Fruit fly (Drosophila melanogaster) whole organism: ENCODE results near the gene CG9427.

Experiments used
- CG8478 ChIP-seq: fragments of >200 bp; optimal IDR thresholded peaks from 2 replicates; lab custom pipeline; 2018; ENCODE audit warnings: inconsistent platforms
- Dll ChIP-seq: fragments of >200 bp; optimal IDR thresholded peaks from 2 replicates; lab custom pipeline; 2017
- EcR ChIP-seq, 2 experiments: fragments of >200 bp; optimal IDR thresholded peaks; 2 replicates each; lab custom pipeline; 2017; ENCODE audit warnings: missing biosample characterization in 2 of 2, missing genetic modification characterization in 2 of 2, missing genetic modification reagents in 2 of 2
- pan ChIP-seq: fragments of >200 bp; optimal IDR thresholded peaks from 2 replicates; lab custom pipeline; 2017
- psq ChIP-seq: fragments of >200 bp; optimal IDR thresholded peaks from 2 replicates; lab custom pipeline; 2017
- usp ChIP-seq: fragments of >200 bp; optimal IDR thresholded peaks from 2 replicates; lab custom pipeline; 2017; ENCODE audit warnings: missing biosample characterization, missing genetic modification characterization, mixed read lengths

CG9427 gene

DNA sequence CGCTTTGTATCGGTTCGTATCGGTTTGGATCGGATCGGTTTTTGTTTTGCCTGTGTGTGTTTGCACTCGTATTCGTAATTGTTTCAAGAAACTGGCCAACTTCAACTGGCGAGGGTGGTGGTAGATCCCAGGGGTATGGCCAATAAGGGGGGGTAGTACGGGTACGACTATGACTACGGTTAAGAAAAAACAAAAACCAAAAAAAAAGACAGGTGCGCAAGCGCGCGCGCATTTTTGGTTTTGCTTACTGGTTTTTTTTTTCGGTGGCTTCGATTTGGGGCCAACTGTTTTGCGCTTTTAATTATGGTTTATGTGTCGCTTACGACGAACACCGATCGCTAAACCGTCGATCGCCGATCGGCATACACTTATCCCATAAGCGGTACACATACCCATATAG, 31.9 kb downstream of the CG9427 start:
- TF ChIP-seq EcR (GFP tag; optimal IDR thresholded peaks at IDR 0.05; lab: Kevin White, UChicago) (no peak), pan (lab: Kevin White, UChicago) (no peak), usp (GFP tag; lab: Kevin White, UChicago) (no peak), psq (lab: Kevin White, UChicago) (no peak), Dll (lab: Kevin White, UChicago) (no peak), CG8478 (lab: Kevin White, UChicago) (no peak)

DNA sequence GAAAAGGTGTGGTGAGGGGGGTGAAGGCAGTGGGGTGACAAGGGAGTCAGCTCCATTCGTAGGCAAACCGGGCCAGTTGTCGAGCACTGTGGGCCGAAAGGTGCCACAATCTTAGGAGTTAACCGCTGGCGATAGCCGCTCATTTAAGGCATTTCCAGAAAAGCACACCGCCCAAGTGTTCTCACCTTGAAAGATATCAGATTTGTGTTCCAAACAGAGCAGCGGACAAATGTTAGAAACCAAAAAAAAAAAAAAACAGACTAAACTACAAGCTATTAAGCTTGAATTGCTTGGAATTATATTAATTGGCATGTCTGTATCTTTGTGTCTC, 32.5 kb downstream of the CG9427 start:
- TF ChIP-seq CG8478 (lab: Kevin White, UChicago) = no peak
- no peak for TF ChIP-seq Dll (lab: Kevin White, UChicago)
- TF ChIP-seq usp (GFP tag; lab: Kevin White, UChicago) = no peak
- TF ChIP-seq EcR (GFP tag; optimal IDR thresholded peaks at IDR 0.05; lab: Kevin White, UChicago) = no peak

DNA sequence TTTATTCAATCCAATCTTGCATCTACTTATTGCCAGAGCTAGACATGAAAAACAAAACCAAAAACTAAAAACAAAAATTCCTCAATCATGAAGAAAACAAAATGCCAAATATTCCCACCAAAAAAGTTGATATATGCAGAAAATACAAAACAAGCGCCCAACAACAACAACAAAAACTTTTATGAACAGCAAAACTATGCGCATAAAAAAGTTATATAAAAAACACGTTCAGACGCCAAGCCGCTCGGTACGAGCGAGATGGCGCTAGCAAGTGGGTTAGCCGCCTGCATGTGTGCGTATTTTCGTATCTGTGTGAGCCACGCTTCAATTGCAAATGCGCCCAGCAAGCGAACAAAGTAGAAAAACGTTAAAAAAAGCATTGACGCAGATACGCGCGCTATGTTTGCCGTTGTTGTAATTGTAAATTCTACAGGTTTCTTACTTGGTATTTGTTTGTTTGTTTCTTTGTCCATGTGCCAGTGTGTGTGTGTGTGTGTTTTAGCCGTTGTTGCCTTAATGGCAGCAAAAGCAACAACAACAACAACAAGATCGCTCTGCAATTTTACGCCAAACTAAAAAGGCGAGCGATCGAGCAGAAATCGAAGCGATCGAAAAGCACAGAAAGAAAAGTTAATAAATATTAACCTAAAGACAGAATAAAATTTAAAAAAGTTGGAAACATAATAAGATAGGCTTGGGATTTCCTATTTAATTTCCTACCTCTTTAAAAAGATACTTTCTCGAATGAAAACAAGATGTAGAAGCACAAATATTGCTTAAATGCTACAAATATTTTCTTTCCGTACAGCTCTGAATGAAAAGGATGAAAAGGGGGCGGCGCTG, 33.1 kb downstream of the CG9427 start:
- no peak for TF ChIP-seq EcR (GFP tag; optimal IDR thresholded peaks at IDR 0.05; lab: Kevin White, UChicago)
- no peak for TF ChIP-seq psq (lab: Kevin White, UChicago)
- TF ChIP-seq CG8478 (lab: Kevin White, UChicago) = no peak
- no peak for TF ChIP-seq Dll (lab: Kevin White, UChicago)
- no peak for TF ChIP-seq usp (GFP tag; lab: Kevin White, UChicago)
- TF ChIP-seq pan (lab: Kevin White, UChicago) = no peak

DNA sequence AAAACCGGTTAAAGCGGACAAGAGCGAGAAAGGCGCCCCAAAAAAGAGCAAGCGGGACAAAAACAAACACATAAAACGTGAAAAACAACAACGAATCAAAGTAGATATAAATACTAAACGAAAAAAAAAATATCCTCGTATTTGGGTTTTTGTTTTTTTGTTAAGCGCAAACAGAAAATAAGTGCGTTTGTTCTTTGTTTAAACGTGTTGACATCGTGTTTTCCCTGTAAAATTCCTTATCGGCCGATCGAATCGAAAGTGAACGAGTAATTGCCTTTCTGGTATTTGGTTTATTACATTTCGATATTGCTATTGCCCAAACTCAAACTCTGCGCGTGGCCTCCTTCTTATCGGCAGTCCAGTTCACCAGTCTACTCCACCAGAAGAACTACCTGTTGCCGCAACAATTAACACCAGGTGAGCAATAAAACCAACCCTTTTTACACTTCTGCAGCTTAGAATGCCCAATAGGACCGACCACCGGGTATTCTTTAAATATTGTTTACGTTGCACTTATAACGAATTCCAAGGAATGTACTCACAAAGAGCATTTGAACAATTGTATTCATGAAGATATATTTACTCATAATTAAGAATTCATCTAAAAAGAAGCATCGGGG, 34.9 kb downstream of the CG9427 start:
- TF ChIP-seq psq (lab: Kevin White, UChicago) = no peak
- no peak for TF ChIP-seq CG8478 (lab: Kevin White, UChicago)
- TF ChIP-seq pan (lab: Kevin White, UChicago) = no peak
- no peak for TF ChIP-seq Dll (lab: Kevin White, UChicago)
- TF ChIP-seq usp (GFP tag; lab: Kevin White, UChicago) = no peak

DNA sequence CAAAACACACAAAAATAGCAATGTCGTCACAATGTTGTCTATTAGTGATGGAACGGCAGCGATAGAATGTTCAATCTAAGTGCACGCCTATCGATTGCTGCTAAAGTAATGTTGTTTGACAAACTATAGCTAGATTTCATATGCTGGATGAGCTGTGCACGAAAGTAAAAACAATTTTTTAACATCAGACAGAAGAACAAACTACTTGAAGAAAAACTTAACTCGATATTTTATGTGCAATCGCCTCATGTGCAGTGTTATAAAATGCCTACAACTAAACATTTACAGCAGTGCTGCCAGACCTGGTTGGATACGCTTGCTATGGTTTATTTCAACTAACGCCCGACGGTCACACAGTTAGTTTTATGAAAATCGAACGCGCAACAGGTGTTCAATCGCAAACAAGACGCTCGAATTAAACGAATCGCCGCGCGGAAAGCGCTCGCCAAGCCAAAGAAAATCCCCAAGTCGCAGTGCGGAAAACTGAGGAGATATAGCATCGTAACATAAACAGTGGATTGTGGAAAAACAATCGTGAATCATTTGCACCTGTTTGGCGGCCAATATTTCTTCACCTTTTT, 35.7 kb downstream of the CG9427 start, which contains the start of the genes bocks and CG8312:
TSS of gene bocks (minus strand) at position 51 of the 581 bp plus-strand sequence.
TSS of gene CG8312 (plus strand) at position 358 of the 581 bp plus-strand sequence.
- no peak for TF ChIP-seq CG8478 (lab: Kevin White, UChicago)
- no peak for TF ChIP-seq pan (lab: Kevin White, UChicago)

DNA sequence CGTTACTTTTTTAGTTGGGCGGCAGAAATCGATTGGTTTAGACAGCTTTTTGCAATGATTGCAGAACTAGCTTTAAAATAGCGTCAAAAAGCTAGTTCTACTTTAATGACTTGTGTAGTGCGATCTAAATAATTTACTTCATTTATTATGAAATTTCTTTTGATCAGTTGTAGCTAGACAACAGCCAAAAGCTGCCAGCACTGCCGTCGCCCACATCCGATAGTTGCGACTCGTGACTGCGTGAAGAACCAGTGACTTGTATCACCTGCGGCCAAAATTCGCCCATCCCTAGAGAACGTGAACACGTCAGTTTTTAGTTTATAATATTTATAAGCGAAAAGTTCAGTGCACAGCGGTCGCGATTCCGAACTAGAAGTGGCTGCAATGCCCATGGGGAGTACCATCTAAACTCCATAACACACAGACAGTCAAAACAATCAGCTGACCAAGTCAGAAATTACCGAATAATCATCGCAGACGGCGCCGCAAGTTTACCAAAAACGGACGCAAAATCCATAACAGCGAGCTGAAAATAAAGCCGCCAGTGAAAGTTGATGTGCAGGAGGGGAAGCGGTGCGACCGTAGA, 40.0 kb downstream of the CG9427 start, which contains the start of gene P58IPK:
TSS of gene P58IPK (plus strand) at position 280 of the 586 bp plus-strand sequence.
- TF ChIP-seq usp (GFP tag; lab: Kevin White, UChicago) = no peak
- no peak for TF ChIP-seq Dll (lab: Kevin White, UChicago)
- no peak for TF ChIP-seq EcR (GFP tag; optimal IDR thresholded peaks at IDR 0.05; lab: Kevin White, UChicago)
- no peak for TF ChIP-seq pan (lab: Kevin White, UChicago)
- no peak for TF ChIP-seq psq (lab: Kevin White, UChicago)
- TF ChIP-seq CG8478 (lab: Kevin White, UChicago) = no peak

DNA sequence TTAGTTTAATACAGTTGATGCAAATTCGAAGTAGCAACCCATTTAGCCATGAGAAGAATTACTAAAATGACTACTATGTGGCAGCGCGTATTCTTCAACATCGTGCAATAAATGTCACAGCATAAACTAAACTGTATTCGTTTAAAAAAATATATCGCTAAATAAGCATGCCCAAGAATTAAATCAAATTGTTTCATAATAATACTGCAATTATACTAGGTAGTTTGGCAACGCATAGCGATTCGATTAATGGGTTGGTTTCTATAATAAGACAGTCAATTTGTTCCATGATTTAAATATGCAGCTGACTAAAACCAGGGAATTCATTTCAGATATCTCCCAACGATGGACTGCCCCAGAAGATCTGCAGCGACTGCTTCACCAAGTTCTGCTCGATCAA, 43.6 kb downstream of the CG9427 start, which contains the start of gene CG33654:
TSS of gene CG33654 (minus strand) at position 101 of the 400 bp plus-strand sequence.
- TF ChIP-seq Dll (lab: Kevin White, UChicago) (no peak), psq (lab: Kevin White, UChicago) (no peak), pan (lab: Kevin White, UChicago) (no peak), usp (GFP tag; lab: Kevin White, UChicago) (no peak), EcR (GFP tag; optimal IDR thresholded peaks at IDR 0.05; lab: Kevin White, UChicago) (no peak), CG8478 (lab: Kevin White, UChicago) (no peak)

DNA sequence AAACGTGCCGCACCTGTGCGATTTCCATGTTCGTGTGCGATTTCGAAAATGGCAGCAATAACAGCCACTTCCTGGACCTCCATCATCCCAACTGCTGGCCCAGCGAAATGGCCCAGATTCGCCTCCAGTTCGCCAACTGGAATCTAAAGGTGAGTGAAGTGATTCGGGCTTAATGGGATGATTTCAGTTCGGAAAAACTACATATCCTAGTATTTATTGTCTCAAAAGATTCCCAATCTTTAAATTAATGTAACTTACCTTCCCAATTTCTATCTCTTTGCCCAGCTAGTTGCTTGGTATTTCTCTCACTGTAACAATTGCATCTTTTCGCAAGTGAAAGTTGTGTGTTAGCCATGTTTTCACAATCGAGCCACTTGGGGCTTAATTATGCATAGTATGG, 44.8 kb downstream of the CG9427 start:
- TF ChIP-seq psq (lab: Kevin White, UChicago) = no peak
- TF ChIP-seq EcR (GFP tag; optimal IDR thresholded peaks at IDR 0.05; lab: Kevin White, UChicago) = no peak

DNA sequence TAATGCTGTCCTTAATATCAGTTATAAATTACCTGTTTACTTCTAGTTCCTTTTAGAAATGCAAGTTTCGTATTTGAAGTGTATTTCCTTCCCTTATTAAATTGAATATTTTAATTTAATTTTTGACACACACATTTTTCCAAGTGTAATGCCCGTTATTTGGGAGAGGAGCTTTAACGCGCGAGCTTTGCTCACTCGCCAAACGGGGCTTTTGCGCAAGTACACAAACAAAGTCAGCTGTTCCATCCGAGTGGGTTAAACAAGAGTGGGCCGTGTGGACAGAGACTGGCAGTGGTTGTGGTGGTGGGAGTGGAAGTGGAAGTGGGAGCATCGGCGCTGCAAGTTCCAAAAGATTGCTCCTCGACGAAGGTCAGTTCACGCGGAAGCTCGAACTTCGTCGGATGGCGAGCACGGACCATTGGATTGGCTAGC, 45.6 kb downstream of the CG9427 start, which contains the start of gene CG8301:
TSS of gene CG8301 (plus strand) at position 218 of the 432 bp plus-strand sequence.
- no peak for TF ChIP-seq CG8478 (lab: Kevin White, UChicago)
- no peak for TF ChIP-seq Dll (lab: Kevin White, UChicago)
- TF ChIP-seq pan (lab: Kevin White, UChicago) = no peak
- TF ChIP-seq psq (lab: Kevin White, UChicago) = no peak
- TF ChIP-seq EcR (GFP tag; optimal IDR thresholded peaks at IDR 0.05; lab: Kevin White, UChicago) = no peak
- no peak for TF ChIP-seq usp (GFP tag; lab: Kevin White, UChicago)

DNA sequence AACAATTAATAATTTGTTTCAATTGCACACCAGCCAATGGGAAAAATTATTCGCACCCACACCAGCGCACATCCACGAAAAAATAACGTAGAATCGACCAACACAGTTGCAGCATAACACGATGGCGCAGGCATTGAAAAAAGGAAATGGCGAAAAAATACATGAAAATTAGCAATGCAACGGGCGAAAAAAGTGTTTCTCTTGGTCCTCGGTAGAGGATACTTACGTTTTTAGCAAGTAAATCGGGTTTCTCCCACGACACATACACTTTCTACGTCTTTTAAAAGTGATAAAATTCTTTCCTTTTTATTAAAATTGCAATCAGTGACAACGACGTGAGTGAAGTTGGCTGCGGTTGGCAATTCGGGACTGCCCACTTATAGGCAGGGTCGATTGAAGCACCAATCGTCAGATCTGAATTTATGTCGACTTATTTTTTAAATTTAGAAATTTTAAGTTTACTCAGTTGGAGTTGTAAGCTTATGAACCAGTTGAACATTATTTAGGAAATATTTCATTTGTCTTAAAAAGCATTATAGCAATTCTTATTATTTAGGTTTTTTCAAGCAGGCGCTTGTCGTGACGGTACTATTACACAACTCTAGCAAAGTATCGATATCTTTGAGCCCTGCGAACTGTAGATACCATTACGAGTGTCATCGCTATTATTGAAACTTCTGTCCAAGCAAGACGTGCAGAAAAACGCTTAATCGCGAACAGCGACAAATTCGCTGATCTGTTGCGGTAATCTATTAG, 49.2 kb downstream of the CG9427 start, which contains the start of the genes Kap-alpha3 and Son:
TSS of gene Kap-alpha3 (minus strand) at position 352 of the 756 bp plus-strand sequence.
TSS of gene Son (plus strand) at position 661 of the 756 bp plus-strand sequence.
- no peak for TF ChIP-seq psq (lab: Kevin White, UChicago)
- no peak for TF ChIP-seq pan (lab: Kevin White, UChicago)
- TF ChIP-seq CG8478 (lab: Kevin White, UChicago) = no peak
- no peak for TF ChIP-seq usp (GFP tag; lab: Kevin White, UChicago)
- no peak for TF ChIP-seq Dll (lab: Kevin White, UChicago)
- no peak for TF ChIP-seq EcR (GFP tag; optimal IDR thresholded peaks at IDR 0.05; lab: Kevin White, UChicago)
